Fruit fly (Drosophila melanogaster) whole organism, embryonic: ENCODE data around the gene CG32195.

Experiments
- Abd-B ChIP-seq: fragments of 200-800 bp; sonication (Bioruptor generic); optimal IDR thresholded peaks from 2 replicates; lab custom pipeline; 2018; ENCODE audit warnings: missing biosample characterization, mild to moderate bottlenecking, missing genetic modification characterization, moderate library complexity
- BtbVII ChIP-seq: fragments of 200-800 bp; sonication (Bioruptor generic); optimal IDR thresholded peaks from 3 replicates; lab custom pipeline; 2017; ENCODE audit warnings: missing biosample characterization, mild to moderate bottlenecking, missing genetic modification characterization
- CG10462 ChIP-seq: fragments of 200-800 bp; sonication (Bioruptor generic); optimal IDR thresholded peaks from 2 replicates; lab custom pipeline; 2016; ENCODE audit warnings: missing biosample characterization, missing genetic modification characterization
- CG10979 ChIP-seq: fragments of 200-800 bp; sonication (Bioruptor generic); optimal IDR thresholded peaks from 2 replicates; lab custom pipeline; 2018; ENCODE audit warnings: missing biosample characterization, mild to moderate bottlenecking, missing genetic modification characterization, moderate library complexity
- CG13775 ChIP-seq: fragments of 200-800 bp; sonication (Bioruptor generic); optimal IDR thresholded peaks from 3 replicates; lab custom pipeline; 2017; ENCODE audit warnings: missing biosample characterization, mild to moderate bottlenecking, missing genetic modification characterization
- CG14441 ChIP-seq: fragments of 200-800 bp; sonication (Bioruptor generic); IDR thresholded peaks from 2 replicates; pipeline ENCODE4 v1.3.6; 2022; ENCODE audit warnings: missing biosample characterization, missing genetic modification characterization
- CG14860 ChIP-seq: fragments of 200-800 bp; sonication (Bioruptor generic); IDR thresholded peaks from 3 replicates; pipeline ENCODE4 v1.3.6; 2022; ENCODE audit warnings: missing biosample characterization, missing genetic modification characterization; ENCODE audit not compliant: partially characterized antibody
- CG15011 ChIP-seq: fragments of 200-800 bp; sonication (Bioruptor generic); optimal IDR thresholded peaks from 3 replicates; lab custom pipeline; 2018; ENCODE audit warnings: missing biosample characterization, mild to moderate bottlenecking, missing genetic modification characterization
- CG15696 ChIP-seq: fragments of 200-800 bp; sonication (Bioruptor generic); optimal IDR thresholded peaks from 2 replicates; lab custom pipeline; 2019; ENCODE audit warnings: missing biosample characterization, mild to moderate bottlenecking, missing genetic modification characterization, moderate library complexity
- CG2116 ChIP-seq: fragments of 200-800 bp; sonication (Bioruptor generic); optimal IDR thresholded peaks from 3 replicates; lab custom pipeline; 2018; ENCODE audit warnings: missing biosample characterization, mild to moderate bottlenecking, missing genetic modification characterization
- CG2120 ChIP-seq: fragments of 200-800 bp; sonication (Bioruptor generic); optimal IDR thresholded peaks from 3 replicates; lab custom pipeline; 2016; ENCODE audit warnings: missing biosample characterization, missing genetic modification characterization
- CG3065 ChIP-seq: fragments of 200-800 bp; sonication (Bioruptor generic); optimal IDR thresholded peaks from 2 replicates; lab custom pipeline; 2016; ENCODE audit warnings: missing biosample characterization, missing genetic modification characterization
- CG32767 ChIP-seq: fragments of 200-800 bp; sonication (Bioruptor generic); IDR thresholded peaks from 2 replicates; pipeline ENCODE4 v1.3.6; 2022; ENCODE audit warnings: missing biosample characterization, missing genetic modification characterization
- CG4328 ChIP-seq: fragments of 200-800 bp; sonication (Bioruptor generic); optimal IDR thresholded peaks from 3 replicates; lab custom pipeline; 2017; ENCODE audit warnings: missing biosample characterization, missing genetic modification reagents, missing genetic modification characterization
- CG4707 ChIP-seq: fragments of 200-800 bp; sonication (Bioruptor generic); optimal IDR thresholded peaks from 2 replicates; lab custom pipeline; 2018; ENCODE audit warnings: missing biosample characterization, mild to moderate bottlenecking, missing genetic modification characterization, moderate library complexity
- CG4730 ChIP-seq: fragments of 200-800 bp; sonication (Bioruptor generic); IDR thresholded peaks from 2 replicates; pipeline ENCODE4 v1.3.6; 2022; ENCODE audit warnings: missing biosample characterization, missing genetic modification characterization
- CG6683 ChIP-seq: fragments of 200-800 bp; sonication (Bioruptor generic); optimal IDR thresholded peaks from 2 replicates; lab custom pipeline; 2017; ENCODE audit warnings: missing biosample characterization, mild to moderate bottlenecking, missing genetic modification characterization, missing genetic modification reagents
- CG6813 ChIP-seq: fragments of 200-800 bp; sonication (Bioruptor generic); optimal IDR thresholded peaks from 2 replicates; lab custom pipeline; 2017; ENCODE audit warnings: missing biosample characterization, missing genetic modification characterization, mild to moderate bottlenecking, moderate library complexity, missing genetic modification reagents
- CG7963 ChIP-seq: fragments of 200-800 bp; sonication (Bioruptor generic); IDR thresholded peaks from 3 replicates; pipeline ENCODE4 v1.3.6; 2022; ENCODE audit warnings: missing biosample characterization, missing genetic modification characterization; ENCODE audit not compliant: partially characterized antibody
- CG8359 ChIP-seq: fragments of 200-800 bp; sonication (Bioruptor generic); optimal IDR thresholded peaks from 2 replicates; lab custom pipeline; 2017; ENCODE audit warnings: missing biosample characterization, mild to moderate bottlenecking, missing genetic modification characterization, borderline replicate concordance
- CG8478 ChIP-seq: fragments of >200 bp; optimal IDR thresholded peaks from 2 replicates; lab custom pipeline; 2018
- CkIIα-i1 ChIP-seq: fragments of 200-800 bp; sonication (Bioruptor generic); IDR thresholded peaks from 2 replicates; pipeline ENCODE4 v1.3.6; 2022; ENCODE audit warnings: missing biosample characterization, missing genetic modification characterization
- Deaf1 ChIP-seq: fragments of 200-800 bp; optimal IDR thresholded peaks from 3 replicates; lab custom pipeline; 2019; ENCODE audit warnings: missing biosample characterization, mild to moderate bottlenecking, missing genetic modification characterization, moderate library complexity
- Dfd ChIP-seq, 2 experiments: fragments of >200 bp; optimal IDR thresholded peaks; 2 replicates each; lab custom pipeline; 2017; ENCODE audit warnings: missing biosample characterization in 2 of 2, missing genetic modification characterization in 2 of 2
- Hr3 ChIP-seq: fragments of 200-800 bp; sonication (Bioruptor generic); optimal IDR thresholded peaks from 3 replicates; lab custom pipeline; 2016; ENCODE audit warnings: missing biosample characterization, missing genetic modification characterization
- Hr78 ChIP-seq, 2 experiments: fragments of 200-800 bp in 1 of 2; fragments of >200 bp in 1 of 2; sonication (Bioruptor generic) in 1 of 2; optimal IDR thresholded peaks; 2 replicates each; lab custom pipeline; 2017 to 2019; ENCODE audit warnings: missing biosample characterization in 2 of 2, missing genetic modification characterization in 2 of 2, mild to moderate bottlenecking in 1 of 2, moderate library complexity in 1 of 2
- Jarid2 ChIP-seq: fragments of 200-800 bp; sonication (Bioruptor generic); optimal IDR thresholded peaks from 3 replicates; lab custom pipeline; 2017; ENCODE audit warnings: mild to moderate bottlenecking, missing biosample characterization, missing genetic modification reagents, missing genetic modification characterization
- Optix ChIP-seq: fragments of 200-800 bp; sonication (Bioruptor generic); IDR thresholded peaks from 3 replicates; pipeline ENCODE4 v1.3.6; 2022; ENCODE audit warnings: missing biosample characterization, missing genetic modification characterization
- Sox100B ChIP-seq: fragments of 200-800 bp; sonication (Bioruptor generic); optimal IDR thresholded peaks from 3 replicates; lab custom pipeline; 2018; ENCODE audit warnings: missing biosample characterization, mild to moderate bottlenecking, missing genetic modification characterization
- Vsx1 ChIP-seq: fragments of 200-800 bp; sonication (Bioruptor generic); optimal IDR thresholded peaks from 2 replicates; lab custom pipeline; 2017; ENCODE audit warnings: missing biosample characterization, mild to moderate bottlenecking, missing genetic modification characterization, missing genetic modification reagents
- aop ChIP-seq: fragments of 200-800 bp; sonication (Bioruptor generic); IDR thresholded peaks from 2 replicates; pipeline ENCODE4 v1.3.6; 2022; ENCODE audit warnings: missing biosample characterization, missing genetic modification characterization
- cato ChIP-seq: fragments of 200-800 bp; sonication (Bioruptor generic); optimal IDR thresholded peaks from 2 replicates; lab custom pipeline; 2016; ENCODE audit warnings: missing biosample characterization, missing genetic modification characterization, borderline replicate concordance
- esg ChIP-seq: fragments of 200-800 bp; sonication (Bioruptor generic); conservative IDR thresholded peaks from 2 replicates; pipeline ENCODE4 v1.3.6; 2022; ENCODE audit warnings: missing biosample characterization, missing genetic modification characterization
- fd3F ChIP-seq: fragments of 200-800 bp; sonication (Bioruptor generic); optimal IDR thresholded peaks from 2 replicates; lab custom pipeline; 2018; ENCODE audit warnings: missing biosample characterization, mild to moderate bottlenecking, missing genetic modification characterization, moderate library complexity
- ham ChIP-seq: fragments of 200-800 bp; sonication (Bioruptor generic); IDR thresholded peaks from 2 replicates; pipeline ENCODE4 v1.3.6; 2022; ENCODE audit warnings: missing biosample characterization, missing genetic modification characterization
- hkb ChIP-seq, 2 experiments: fragments of 200-800 bp in 1 of 2; fragments of >200 bp in 1 of 2; sonication (Bioruptor generic) in 1 of 2; IDR thresholded peaks in 1 of 2; optimal IDR thresholded peaks in 1 of 2; 2 replicates each; pipeline versions ENCODE4 v1.3.6 to Lab custom; 2017 to 2022; ENCODE audit warnings: missing biosample characterization in 1 of 2, missing genetic modification characterization in 1 of 2
- jigr1 ChIP-seq: fragments of 200-800 bp; sonication (Bioruptor generic); IDR thresholded peaks from 3 replicates; pipeline ENCODE4 v1.3.6; 2022; ENCODE audit warnings: missing biosample characterization, missing genetic modification characterization
- kay ChIP-seq: fragments of 200-800 bp; sonication (Bioruptor generic); optimal IDR thresholded peaks from 2 replicates; lab custom pipeline; 2016; ENCODE audit warnings: missing biosample characterization, missing genetic modification characterization
- ken ChIP-seq: fragments of 200-800 bp; sonication (Bioruptor generic); IDR thresholded peaks from 3 replicates; pipeline ENCODE4 v1.3.6; 2022; ENCODE audit warnings: missing biosample characterization, missing genetic modification characterization
- lbe ChIP-seq: fragments of 200-800 bp; sonication (Bioruptor generic); optimal IDR thresholded peaks from 2 replicates; lab custom pipeline; 2016; ENCODE audit warnings: missing biosample characterization, mild to moderate bottlenecking, missing genetic modification characterization
- lmd ChIP-seq: fragments of 200-800 bp; sonication (Bioruptor generic); IDR thresholded peaks from 2 replicates; pipeline ENCODE4 v1.3.6; 2022; ENCODE audit warnings: missing biosample characterization, missing genetic modification characterization
- mirr ChIP-seq: fragments of 200-800 bp; sonication (Bioruptor generic); optimal IDR thresholded peaks from 3 replicates; lab custom pipeline; 2018; ENCODE audit warnings: missing biosample characterization, mild to moderate bottlenecking, missing genetic modification characterization
- p53 ChIP-seq: fragments of 200-800 bp; sonication (Bioruptor generic); optimal IDR thresholded peaks from 2 replicates; lab custom pipeline; 2016; ENCODE audit warnings: missing biosample characterization, missing genetic modification characterization
- phol ChIP-seq: fragments of 200-800 bp; sonication (Bioruptor generic); optimal IDR thresholded peaks from 3 replicates; lab custom pipeline; 2018; ENCODE audit warnings: missing biosample characterization, mild to moderate bottlenecking, missing genetic modification characterization, moderate library complexity
- sc ChIP-seq, 3 experiments: fragments of >200 bp in 2 of 3; fragments of 200-800 bp in 1 of 3; sonication (Bioruptor generic) in 1 of 3; optimal IDR thresholded peaks; 2 replicates in 2 of 3; 3 replicates in 1 of 3; lab custom pipeline; 2017; ENCODE audit warnings: mild to moderate bottlenecking in 1 of 3, missing biosample characterization in 1 of 3, missing genetic modification characterization in 1 of 3, missing genetic modification reagents in 1 of 3
- sr ChIP-seq: fragments of 200-800 bp; sonication (Bioruptor generic); IDR thresholded peaks from 3 replicates; pipeline ENCODE4 v1.3.6; 2022; ENCODE audit warnings: missing biosample characterization, missing genetic modification characterization
- stc ChIP-seq: fragments of 200-800 bp; sonication (Bioruptor generic); IDR thresholded peaks from 2 replicates; pipeline ENCODE4 v1.3.6; 2022; ENCODE audit warnings: missing biosample characterization, missing genetic modification characterization
- twi ChIP-seq: fragments of 200-800 bp; optimal IDR thresholded peaks from 2 replicates; lab custom pipeline; 2019; ENCODE audit warnings: missing biosample characterization, mild to moderate bottlenecking, missing genetic modification characterization, moderate library complexity
- unc-4 ChIP-seq: fragments of 200-800 bp; sonication (Bioruptor generic); IDR thresholded peaks from 2 replicates; pipeline ENCODE4 v1.3.6; 2022; ENCODE audit warnings: missing biosample characterization, missing genetic modification characterization; ENCODE audit not compliant: partially characterized antibody

CG32195 gene

dm6 chr3L:18062959-18063510, 49.7 kb upstream of the CG32195 start (continued):
- TF ChIP-seq ham (GFP tag; lab: Robert Waterston, UW) (no peak), Dfd (GFP tag; optimal IDR thresholded peaks at IDR 0.05; lab: Kevin White, UChicago) (no peak), CG32767 (GFP tag; lab: Robert Waterston, UW) (no peak), esg (GFP tag; lab: Robert Waterston, UW) (no peak), CG7963 (no peak), Optix (no peak), jigr1 (GFP tag; lab: Robert Waterston, UW) (no peak), fd3F (GFP tag; lab: Kevin White, UChicago) (no peak), CG15696 (tag; lab: Kevin White, UChicago) (no peak), BtbVII (GFP tag; lab: Kevin White, UChicago) (no peak), CG10462 (GFP tag; lab: Kevin White, UChicago) (no peak), CG4730 (GFP tag; lab: Robert Waterston, UW) (no peak), p53 (GFP tag; lab: Kevin White, UChicago) (no peak), CG8359 (GFP tag; lab: Kevin White, UChicago) (no peak), Jarid2 (no peak), CG15011 (no peak), CG14860 (GFP tag; lab: Robert Waterston, UW) (no peak), Vsx1 (GFP tag; lab: Kevin White, UChicago) (no peak), unc-4 (GFP tag; lab: Robert Waterston, UW) (no peak), CG2120 (peak; percentile 34), CG4707 (GFP tag; lab: Kevin White, UChicago) (no peak), CkIIα-i1 (GFP tag; lab: Robert Waterston, UW) (no peak), lbe (GFP tag; lab: Kevin White, UChicago) (peak; percentile 69), CG6813 (GFP tag; lab: Kevin White, UChicago) (no peak), cato (no peak), stc (GFP tag; lab: Robert Waterston, UW) (no peak), hkb (optimal IDR thresholded peaks at IDR 0.05; lab: Kevin White, UChicago) (no peak), hkb (GFP tag; IDR thresholded peaks at IDR 0.05; lab: Robert Waterston, UW) (no peak), Hr3 (peak; percentile 5), aop (no peak), twi (tag; lab: Kevin White, UChicago) (no peak), CG3065 (GFP tag; lab: Kevin White, UChicago) (no peak), Sox100B (peak; percentile 28), CG14441 (GFP tag; lab: Robert Waterston, UW) (no peak), CG10979 (tag; lab: Kevin White, UChicago) (peak; percentile 55), CG13775 (GFP tag; lab: Kevin White, UChicago) (peak; percentile 21), CG6683 (GFP tag; lab: Kevin White, UChicago) (no peak), ken (no peak), CG8478 (lab: Kevin White, UChicago) (no peak), sc (optimal IDR thresholded peaks at IDR 0.05; lab: Kevin White, UChicago) (no peak), sc (GFP tag; optimal IDR thresholded peaks at IDR 0.05; lab: Kevin White, UChicago) (no peak), CG2116 (GFP tag; lab: Kevin White, UChicago) (no peak), Deaf1 (tag; lab: Kevin White, UChicago) (peak; percentile 34), lmd (GFP tag; lab: Robert Waterston, UW) (no peak; the same call in 1 of the 2 replicates), phol (tag; lab: Kevin White, UChicago) (peak; percentile 57), Abd-B (no peak), sr (no peak), Hr78 (GFP tag; optimal IDR thresholded peaks at IDR 0.05; lab: Kevin White, UChicago) (peak in 1 of 2 experiments; percentile 4), mirr (GFP tag; lab: Kevin White, UChicago) (no peak), CG4328 (GFP tag; lab: Kevin White, UChicago) (no peak), kay (GFP tag; lab: Kevin White, UChicago) (no peak)
